Worm (Caenorhabditis elegans) whole organism, L4 larva: Measurements from ENCODE around the gene T22F3.12.
A peak's percentile ranks its signal among the peaks of the same experiment; 100 is the strongest.

ENCODE experiments used
- D1046.2 ChIP-seq: fragments of 200-800 bp; sonication (Bioruptor generic); IDR thresholded peaks from 2 replicates; pipeline ENCODE4 v1.3.6; 2022; ENCODE audit warnings: missing genetic modification characterization, missing compliant biosample characterization
- F44E2.7 ChIP-seq: fragments of 200-800 bp; sonication (Bioruptor generic); IDR thresholded peaks from 2 replicates; pipeline ENCODE4 v2.1.2; 2022; ENCODE audit warnings: missing genetic modification characterization, missing compliant biosample characterization
- F49E8.2 ChIP-seq: sonication (generic microtip); optimal IDR thresholded peaks from 2 replicates; lab custom pipeline; 2016; ENCODE audit warnings: missing compliant biosample characterization, mild to moderate bottlenecking, missing genetic modification characterization, borderline replicate concordance
- T20F7.1 ChIP-seq: fragments of 200-800 bp; sonication (Bioruptor generic); optimal IDR thresholded peaks from 2 replicates; lab custom pipeline; 2018; ENCODE audit warnings: mild to moderate bottlenecking, missing genetic modification characterization, missing compliant biosample characterization
- Y48G9A.11 ChIP-seq: fragments of 200-800 bp; sonication (Bioruptor generic); IDR thresholded peaks from 2 replicates; pipeline ENCODE4 v1.3.6; 2022; ENCODE audit warnings: missing genetic modification reagents, missing genetic modification characterization, missing compliant biosample characterization
- Y5F2A.4 ChIP-seq: fragments of 200-800 bp; sonication (Bioruptor generic); optimal IDR thresholded peaks from 2 replicates; lab custom pipeline; 2018; ENCODE audit warnings: mild to moderate bottlenecking, missing genetic modification characterization, missing compliant biosample characterization
- Y75B8A.6 ChIP-seq: fragments of 200-800 bp; sonication (Bioruptor generic); IDR thresholded peaks from 2 replicates; pipeline ENCODE4 v1.3.6; 2022; ENCODE audit warnings: missing genetic modification reagents, missing genetic modification characterization, missing compliant biosample characterization
- ZK546.5 ChIP-seq, 2 experiments: sonication (generic microtip); optimal IDR thresholded peaks; 2 replicates each; lab custom pipeline; 2017; ENCODE audit warnings: missing biosample characterization in 2 of 2, missing genetic modification characterization in 2 of 2
- aly-2 ChIP-seq: sonication (generic microtip); optimal IDR thresholded peaks from 2 replicates; lab custom pipeline; 2018; ENCODE audit warnings: missing biosample characterization, missing genetic modification characterization
- ama-1 ChIP-seq: fragments of 150-350 bp; optimal IDR thresholded peaks from 2 replicates; lab custom pipeline; 2014; ENCODE audit warnings: inconsistent platforms, mixed read lengths
- attf-4 ChIP-seq: sonication (generic microtip); optimal IDR thresholded peaks from 3 replicates; lab custom pipeline; 2017; ENCODE audit warnings: missing biosample characterization, missing genetic modification characterization
- ceh-20 ChIP-seq: fragments of 200-800 bp; sonication (Bioruptor generic); IDR thresholded peaks from 2 replicates; pipeline ENCODE4 v1.3.6; 2022; ENCODE audit warnings: missing genetic modification reagents, missing genetic modification characterization, missing compliant biosample characterization
- ceh-28 ChIP-seq: fragments of 150-350 bp; optimal IDR thresholded peaks from 2 replicates; lab custom pipeline; 2014; ENCODE audit warnings: missing biosample characterization, missing genetic modification reagents, missing genetic modification characterization
- ceh-32 ChIP-seq: sonication (generic microtip); optimal IDR thresholded peaks from 2 replicates; lab custom pipeline; 2016; ENCODE audit warnings: mild to moderate bottlenecking, missing genetic modification characterization, missing compliant biosample characterization; ENCODE audit not compliant: poor library complexity
- ceh-44 ChIP-seq: fragments of 200-800 bp; sonication (Bioruptor generic); IDR thresholded peaks from 2 replicates; pipeline ENCODE4 v1.3.6; 2022; ENCODE audit warnings: missing genetic modification reagents, missing genetic modification characterization, missing compliant biosample characterization
- ces-1 ChIP-seq: fragments of 150-350 bp; sonication (generic microtip); optimal IDR thresholded peaks from 4 replicates; lab custom pipeline; 2014; ENCODE audit warnings: missing biosample characterization, missing genetic modification reagents, missing genetic modification characterization
- ctbp-1 ChIP-seq: fragments of 200-800 bp; sonication (Bioruptor generic); IDR thresholded peaks from 2 replicates; pipeline ENCODE4 v1.3.6; 2022; ENCODE audit warnings: missing genetic modification reagents, missing genetic modification characterization, missing compliant biosample characterization
- daf-16 ChIP-seq, 3 experiments: sonication (generic microtip); optimal IDR thresholded peaks; 2 replicates each; lab custom pipeline; 2016 to 2017; ENCODE audit warnings: missing genetic modification characterization in 3 of 3, missing genetic modification reagents in 3 of 3, mild to moderate bottlenecking in 2 of 3, missing compliant biosample characterization in 2 of 3, missing biosample characterization in 1 of 3, moderate library complexity in 1 of 3
- daf-19 ChIP-seq: fragments of 200-800 bp; sonication (Bioruptor generic); conservative IDR thresholded peaks from 2 replicates; pipeline ENCODE4 v1.3.6; 2022; ENCODE audit warnings: missing genetic modification characterization, missing compliant biosample characterization
- daf-8 ChIP-seq: fragments of 200-800 bp; sonication (Bioruptor generic); IDR thresholded peaks from 2 replicates; pipeline ENCODE4 v1.3.6; 2022; ENCODE audit warnings: missing genetic modification characterization, missing compliant biosample characterization
- dmd-6 ChIP-seq: fragments of 200-800 bp; sonication (Bioruptor generic); IDR thresholded peaks from 2 replicates; pipeline ENCODE4 v1.3.6; 2022; ENCODE audit warnings: missing genetic modification reagents, missing genetic modification characterization, missing compliant biosample characterization
- duxl-1 ChIP-seq: sonication (generic microtip); optimal IDR thresholded peaks from 2 replicates; lab custom pipeline; 2016; ENCODE audit warnings: mild to moderate bottlenecking, missing genetic modification characterization, moderate library complexity, missing compliant biosample characterization; ENCODE audit not compliant: poor library complexity
- dve-1 ChIP-seq: sonication (generic microtip); optimal IDR thresholded peaks from 2 replicates; lab custom pipeline; 2017; ENCODE audit warnings: antibody characterized with exemption, mild to moderate bottlenecking, missing genetic modification characterization, missing compliant biosample characterization; ENCODE audit not compliant: insufficient read depth
- egl-43 ChIP-seq: fragments of 200-800 bp; sonication (Bioruptor generic); IDR thresholded peaks from 2 replicates; pipeline ENCODE4 v1.3.6; 2022; ENCODE audit warnings: missing genetic modification reagents, missing genetic modification characterization, missing compliant biosample characterization
- hif-1 ChIP-seq, 2 experiments: sonication (generic microtip); optimal IDR thresholded peaks; 2 replicates each; lab custom pipeline; 2016 to 2017; ENCODE audit warnings: missing compliant biosample characterization in 2 of 2, missing genetic modification characterization in 2 of 2, missing genetic modification reagents in 2 of 2, missing genotype in 2 of 2, mild to moderate bottlenecking in 1 of 2
- hlh-11 ChIP-seq: fragments of 200-800 bp; sonication (Bioruptor generic); optimal IDR thresholded peaks from 2 replicates; lab custom pipeline; 2018; ENCODE audit warnings: mild to moderate bottlenecking, missing genetic modification characterization, missing compliant biosample characterization
- hlh-30 ChIP-seq: sonication (generic microtip); optimal IDR thresholded peaks from 2 replicates; lab custom pipeline; 2017; ENCODE audit warnings: antibody characterized with exemption, mild to moderate bottlenecking, missing genetic modification characterization, missing compliant biosample characterization; ENCODE audit not compliant: insufficient read depth
- hmg-1.1 ChIP-seq: fragments of 200-800 bp; sonication (Bioruptor generic); IDR thresholded peaks from 2 replicates; pipeline ENCODE4 v1.3.6; 2022; ENCODE audit warnings: missing genetic modification reagents, missing genetic modification characterization, missing compliant biosample characterization
- jun-1 ChIP-seq: fragments of 150-350 bp; optimal IDR thresholded peaks from 2 replicates; lab custom pipeline; 2014; ENCODE audit warnings: missing biosample characterization, missing genetic modification reagents, missing genetic modification characterization
- lin-15B ChIP-seq: fragments of 150-350 bp; sonication (generic microtip); optimal IDR thresholded peaks from 3 replicates; lab custom pipeline; 2014; ENCODE audit warnings: missing biosample characterization, missing genetic modification characterization
- mdt-29 ChIP-seq: fragments of 200-800 bp; sonication (Bioruptor generic); IDR thresholded peaks from 2 replicates; pipeline ENCODE4 v1.3.6; 2022; ENCODE audit warnings: missing genetic modification reagents, missing genetic modification characterization, missing compliant biosample characterization
- mep-1 ChIP-seq: fragments of 150-350 bp; sonication (generic microtip); optimal IDR thresholded peaks from 3 replicates; lab custom pipeline; 2014; ENCODE audit warnings: missing biosample characterization, missing genetic modification characterization
- nhr-10 ChIP-seq: fragments of 150-350 bp; optimal IDR thresholded peaks from 2 replicates; lab custom pipeline; 2014; ENCODE audit warnings: missing biosample characterization, missing genetic modification characterization
- nhr-111 ChIP-seq: fragments of 200-800 bp; sonication (Bioruptor generic); optimal IDR thresholded peaks from 2 replicates; lab custom pipeline; 2018; ENCODE audit warnings: mild to moderate bottlenecking, missing genetic modification characterization, missing compliant biosample characterization
- nhr-237 ChIP-seq: sonication (generic microtip); optimal IDR thresholded peaks from 2 replicates; lab custom pipeline; 2017; ENCODE audit warnings: missing biosample characterization, missing genetic modification characterization
- nhr-28 ChIP-seq: fragments of 150-350 bp; optimal IDR thresholded peaks from 2 replicates; lab custom pipeline; 2014; ENCODE audit warnings: missing biosample characterization, missing genetic modification characterization
- nhr-48 ChIP-seq: sonication (generic microtip); optimal IDR thresholded peaks from 2 replicates; lab custom pipeline; 2016; ENCODE audit warnings: mild to moderate bottlenecking, missing genetic modification characterization, missing compliant biosample characterization
- pha-4 ChIP-seq, 2 experiments: fragments of 150-350 bp in 1 of 2; fragments of 200-800 bp in 1 of 2; sonication (Bioruptor generic) in 1 of 2; IDR thresholded peaks in 1 of 2; optimal IDR thresholded peaks in 1 of 2; 2 replicates each; pipeline versions ENCODE4 v1.3.6 to Lab custom; 2014 to 2022; ENCODE audit warnings: missing genetic modification characterization in 2 of 2, missing genetic modification reagents in 2 of 2, missing biosample characterization in 1 of 2, missing compliant biosample characterization in 1 of 2
- pqm-1 ChIP-seq: sonication (generic microtip); optimal IDR thresholded peaks from 2 replicates; lab custom pipeline; 2017; ENCODE audit warnings: missing biosample characterization, missing genetic modification characterization
- rbr-2 ChIP-seq: sonication (generic microtip); optimal IDR thresholded peaks from 2 replicates; lab custom pipeline; 2016; ENCODE audit warnings: missing genotype, missing genetic modification characterization, missing compliant biosample characterization
- saeg-2 ChIP-seq: fragments of 200-800 bp; sonication (Bioruptor generic); IDR thresholded peaks from 2 replicates; pipeline ENCODE4 v1.3.6; 2022; ENCODE audit warnings: missing genetic modification reagents, missing genetic modification characterization, missing compliant biosample characterization
- snpc-4 ChIP-seq: fragments of 150-350 bp; optimal IDR thresholded peaks from 2 replicates; lab custom pipeline; 2014; ENCODE audit warnings: missing biosample characterization, missing genetic modification characterization
- tag-97 ChIP-seq: fragments of 200-800 bp; sonication (Bioruptor generic); IDR thresholded peaks from 2 replicates; pipeline ENCODE4 v1.3.6; 2022; ENCODE audit warnings: missing genetic modification characterization, missing compliant biosample characterization
- tra-1 ChIP-seq: fragments of 200-800 bp; sonication (Bioruptor generic); IDR thresholded peaks from 2 replicates; pipeline ENCODE4 v1.3.6; 2022; ENCODE audit warnings: missing genetic modification reagents, missing genetic modification characterization, missing compliant biosample characterization
- unc-130 ChIP-seq: sonication (generic microtip); optimal IDR thresholded peaks from 2 replicates; lab custom pipeline; 2016; ENCODE audit warnings: missing genetic modification reagents, missing genetic modification characterization, missing compliant biosample characterization
- zag-1 ChIP-seq: fragments of 150-350 bp; optimal IDR thresholded peaks from 2 replicates; lab custom pipeline; 2014; ENCODE audit warnings: missing biosample characterization, missing genetic modification characterization
- zfp-2 ChIP-seq: sonication (generic microtip); optimal IDR thresholded peaks from 2 replicates; lab custom pipeline; 2016; ENCODE audit warnings: mild to moderate bottlenecking, missing genetic modification characterization, missing compliant biosample characterization
- zip-2 ChIP-seq: fragments of 150-350 bp; optimal IDR thresholded peaks from 2 replicates; lab custom pipeline; 2014; ENCODE audit warnings: missing biosample characterization, missing genetic modification characterization
- ztf-7 ChIP-seq: fragments of 150-350 bp; optimal IDR thresholded peaks from 2 replicates; lab custom pipeline; 2014; ENCODE audit warnings: missing biosample characterization, missing genetic modification characterization

T22F3.12 gene

DNA sequence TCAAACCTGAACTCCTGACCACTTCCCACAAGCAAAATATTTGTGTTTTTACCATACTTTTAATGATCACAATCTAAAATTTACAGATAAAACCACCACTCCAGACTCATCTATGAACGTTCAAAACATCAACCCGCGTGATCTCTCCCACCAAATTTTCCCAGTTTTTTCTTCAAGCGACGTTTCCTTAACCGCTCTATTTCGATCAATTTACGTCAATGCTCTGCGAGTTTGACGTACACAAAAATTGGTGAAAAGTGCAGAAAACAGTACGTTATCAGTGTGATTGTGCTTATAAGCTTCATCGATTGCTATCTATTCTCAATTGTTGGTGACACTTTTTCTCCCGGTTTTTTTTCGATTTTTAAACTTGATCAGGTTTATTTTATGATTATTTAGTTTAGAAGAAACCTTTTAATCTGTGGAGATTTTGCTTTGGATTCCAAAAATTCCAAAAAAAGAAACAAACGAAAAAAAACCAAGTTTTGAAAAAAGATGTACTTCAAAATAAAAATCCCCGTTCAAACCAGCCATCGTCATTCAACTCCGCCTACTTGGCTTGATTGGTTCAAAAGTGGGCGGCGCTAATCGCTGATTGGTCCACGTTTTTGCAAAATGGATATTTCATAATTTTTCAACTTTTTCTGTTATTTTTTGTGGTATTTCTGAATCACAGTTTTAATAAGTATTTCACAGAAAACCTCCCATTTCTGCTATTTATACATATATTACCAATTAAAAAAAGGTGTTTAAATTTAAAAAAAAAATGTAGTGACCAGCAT, 40.4 kb upstream of the T22F3.12 start:
- TF ChIP-seq ceh-32 (tag; lab: Kevin White, UChicago) (no peak), tag-97 (GFP tag; lab: Robert Waterston, UW) (no peak), Y48G9A.11 (GFP tag; lab: Robert Waterston, UW) (no peak), ama-1 (no peak), pqm-1 (tag; lab: Kevin White, UChicago) (peak; percentile 31), daf-16 (GFP tag; optimal IDR thresholded peaks at IDR 0.05; lab: Kevin White, UChicago) (no peak), daf-16 (tag; optimal IDR thresholded peaks at IDR 0.05; lab: Kevin White, UChicago) (peak; percentile 96), pha-4 (GFP tag; IDR thresholded peaks at IDR 0.05; lab: Robert Waterston, UW) (no peak), pha-4 (tag; optimal IDR thresholded peaks at IDR 0.05; lab: Kevin White, UChicago) (no peak), D1046.2 (no peak), dmd-6 (GFP tag; lab: Robert Waterston, UW) (peak; percentile 88), mep-1 (tag; lab: Kevin White, UChicago) (peak; percentile 47), ctbp-1 (GFP tag; lab: Robert Waterston, UW) (no peak), zfp-2 (no peak), T20F7.1 (GFP tag; lab: Kevin White, UChicago) (no peak), nhr-111 (GFP tag; lab: Kevin White, UChicago) (no peak), egl-43 (GFP tag; lab: Robert Waterston, UW) (no peak), jun-1 (no peak), aly-2 (tag; lab: Kevin White, UChicago) (no peak), mdt-29 (no peak), unc-130 (GFP tag; lab: Kevin White, UChicago) (no peak), hmg-1.1 (GFP tag; lab: Robert Waterston, UW) (no peak), F44E2.7 (no peak), daf-19 (GFP tag; lab: Robert Waterston, UW) (no peak), daf-8 (GFP tag; lab: Robert Waterston, UW) (no peak), ceh-20 (no peak), ceh-44 (GFP tag; lab: Robert Waterston, UW) (no peak), rbr-2 (tag; lab: Kevin White, UChicago) (no peak), zag-1 (tag; lab: Kevin White, UChicago) (no peak), F49E8.2 (no peak), attf-4 (no peak), duxl-1 (tag; lab: Kevin White, UChicago) (no peak), snpc-4 (tag; lab: Kevin White, UChicago) (no peak), tra-1 (no peak), nhr-48 (tag; lab: Kevin White, UChicago) (peak; percentile 67), dve-1 (tag; lab: Kevin White, UChicago) (peak; percentile 83), hif-1 (tag; optimal IDR thresholded peaks at IDR 0.05; lab: Kevin White, UChicago) (peak in 1 of 2 experiments; percentile 8), hlh-11 (tag; lab: Kevin White, UChicago) (peak; percentile 76), Y75B8A.6 (GFP tag; lab: Robert Waterston, UW) (no peak), zip-2 (no peak), saeg-2 (no peak), Y5F2A.4 (GFP tag; lab: Kevin White, UChicago) (no peak), ces-1 (GFP tag; lab: Kevin White, UChicago) (no peak), ztf-7 (tag; lab: Kevin White, UChicago) (no peak), ZK546.5 (tag; optimal IDR thresholded peaks at IDR 0.05; lab: Kevin White, UChicago) (no peak), lin-15B (no peak), nhr-28 (tag; lab: Kevin White, UChicago) (peak; percentile 67), hlh-30 (peak; percentile 68), nhr-237 (tag; lab: Kevin White, UChicago) (no peak), nhr-10 (tag; lab: Kevin White, UChicago) (no peak), ceh-28 (no peak)
